Fruit fly (Drosophila melanogaster) whole organism, embryonic: Measurements from ENCODE around the gene CG4537.

Experiments used
- Abd-B ChIP-seq: fragments of 200-800 bp; sonication (Bioruptor generic); optimal IDR thresholded peaks from 2 replicates; lab custom pipeline; 2018; ENCODE audit warnings: missing biosample characterization, mild to moderate bottlenecking, missing genetic modification characterization, moderate library complexity
- Atf3 ChIP-seq: fragments of 200-800 bp; sonication (Bioruptor generic); optimal IDR thresholded peaks from 3 replicates; lab custom pipeline; 2016; ENCODE audit warnings: missing biosample characterization, missing genetic modification characterization
- CG15269 ChIP-seq: fragments of 200-800 bp; sonication (Bioruptor generic); optimal IDR thresholded peaks from 2 replicates; lab custom pipeline; 2018; ENCODE audit warnings: missing biosample characterization, mild to moderate bottlenecking, missing genetic modification characterization, moderate library complexity
- CG15601 ChIP-seq: fragments of 200-800 bp; sonication (Bioruptor generic); optimal IDR thresholded peaks from 3 replicates; lab custom pipeline; 2019; ENCODE audit warnings: missing biosample characterization, mild to moderate bottlenecking, missing genetic modification characterization, moderate library complexity
- CG16863 ChIP-seq: fragments of 200-800 bp; sonication (Bioruptor generic); optimal IDR thresholded peaks from 3 replicates; lab custom pipeline; 2016; ENCODE audit warnings: missing biosample characterization, missing genetic modification characterization
- CG17328 ChIP-seq: fragments of 200-800 bp; sonication (Bioruptor generic); IDR thresholded peaks from 2 replicates; pipeline ENCODE4 v1.3.6; 2022; ENCODE audit warnings: missing biosample characterization, missing genetic modification characterization
- CG17568 ChIP-seq: fragments of 200-800 bp; sonication (Bioruptor generic); optimal IDR thresholded peaks from 2 replicates; lab custom pipeline; 2018; ENCODE audit warnings: missing biosample characterization, mild to moderate bottlenecking, missing genetic modification characterization, moderate library complexity
- CG18011 ChIP-seq: fragments of 200-800 bp; sonication (Bioruptor generic); optimal IDR thresholded peaks from 2 replicates; lab custom pipeline; 2017; ENCODE audit warnings: missing biosample characterization, missing genetic modification characterization, mild to moderate bottlenecking, moderate library complexity, missing genotype
- CG18619 ChIP-seq: fragments of 200-800 bp; sonication (Bioruptor generic); optimal IDR thresholded peaks from 3 replicates; lab custom pipeline; 2017; ENCODE audit warnings: missing biosample characterization, mild to moderate bottlenecking, missing genetic modification characterization
- CG2199 ChIP-seq: fragments of 200-800 bp; sonication (Bioruptor generic); IDR thresholded peaks from 3 replicates; pipeline ENCODE4 v1.3.6; 2022; ENCODE audit warnings: missing biosample characterization, missing genetic modification characterization
- CG31365 ChIP-seq: fragments of 200-800 bp; sonication (Bioruptor generic); optimal IDR thresholded peaks from 2 replicates; lab custom pipeline; 2018; ENCODE audit warnings: missing biosample characterization, mild to moderate bottlenecking, missing genetic modification characterization
- CG31441 ChIP-seq: fragments of 200-800 bp; sonication (Bioruptor generic); IDR thresholded peaks from 2 replicates; pipeline ENCODE4 v1.3.6; 2022; ENCODE audit warnings: missing biosample characterization, missing genetic modification characterization
- CG34376 ChIP-seq: fragments of 200-800 bp; sonication (Bioruptor generic); optimal IDR thresholded peaks from 2 replicates; lab custom pipeline; 2018; ENCODE audit warnings: missing biosample characterization, mild to moderate bottlenecking, missing genetic modification characterization
- CG4328 ChIP-seq: fragments of 200-800 bp; sonication (Bioruptor generic); optimal IDR thresholded peaks from 3 replicates; lab custom pipeline; 2017; ENCODE audit warnings: missing biosample characterization, missing genetic modification reagents, missing genetic modification characterization
- CG43689 ChIP-seq: fragments of 200-800 bp; sonication (Bioruptor generic); IDR thresholded peaks from 2 replicates; pipeline ENCODE4 v1.3.6; 2022; ENCODE audit warnings: missing biosample characterization, missing genetic modification characterization
- CG5245 ChIP-seq: fragments of 200-800 bp; sonication (Bioruptor generic); optimal IDR thresholded peaks from 3 replicates; lab custom pipeline; 2016; ENCODE audit warnings: missing biosample characterization, missing genetic modification characterization
- CG6854 ChIP-seq: fragments of 200-800 bp; sonication (Bioruptor generic); optimal IDR thresholded peaks from 3 replicates; lab custom pipeline; 2017; ENCODE audit warnings: missing biosample characterization, mild to moderate bottlenecking, missing genetic modification characterization
- CG7372 ChIP-seq: fragments of 200-800 bp; sonication (Bioruptor generic); IDR thresholded peaks from 2 replicates; pipeline ENCODE4 v1.3.6; 2022; ENCODE audit warnings: missing biosample characterization, missing genetic modification characterization
- CG7839 ChIP-seq: fragments of 200-800 bp; sonication (Bioruptor generic); optimal IDR thresholded peaks from 3 replicates; lab custom pipeline; 2018; ENCODE audit warnings: missing biosample characterization, mild to moderate bottlenecking, missing genetic modification characterization, moderate library complexity
- CG9727 ChIP-seq: fragments of 200-800 bp; sonication (Bioruptor generic); optimal IDR thresholded peaks from 3 replicates; lab custom pipeline; 2017; ENCODE audit warnings: missing biosample characterization, mild to moderate bottlenecking, missing genetic modification characterization
- CG9817 ChIP-seq: fragments of 200-800 bp; sonication (Bioruptor generic); optimal IDR thresholded peaks from 2 replicates; lab custom pipeline; 2018; ENCODE audit warnings: missing biosample characterization, mild to moderate bottlenecking, missing genetic modification characterization, moderate library complexity
- CG9876 ChIP-seq: fragments of 200-800 bp; sonication (Bioruptor generic); optimal IDR thresholded peaks from 2 replicates; lab custom pipeline; 2016; ENCODE audit warnings: missing biosample characterization, missing genetic modification characterization
- Dll ChIP-seq: fragments of 200-800 bp; sonication (Bioruptor generic); IDR thresholded peaks from 4 replicates; pipeline ENCODE4 v1.3.6; 2022; ENCODE audit warnings: missing biosample characterization, missing genetic modification characterization; ENCODE audit not compliant: partially characterized antibody
- E2f2 ChIP-seq: fragments of 200-800 bp; sonication (Bioruptor generic); IDR thresholded peaks from 2 replicates; pipeline ENCODE4 v1.3.6; 2022; ENCODE audit warnings: missing biosample characterization, missing genetic modification characterization
- Gsc ChIP-seq: fragments of 200-800 bp; sonication (Bioruptor generic); IDR thresholded peaks from 2 replicates; pipeline ENCODE4 v1.3.6; 2022; ENCODE audit warnings: missing biosample characterization, missing genetic modification characterization
- Hr3 ChIP-seq: fragments of 200-800 bp; sonication (Bioruptor generic); optimal IDR thresholded peaks from 3 replicates; lab custom pipeline; 2016; ENCODE audit warnings: missing biosample characterization, missing genetic modification characterization
- Mrtf ChIP-seq: fragments of 200-800 bp; sonication (Bioruptor generic); IDR thresholded peaks from 3 replicates; pipeline ENCODE4 v1.3.6; 2022; ENCODE audit warnings: missing biosample characterization, missing genetic modification characterization
- Optix ChIP-seq: fragments of 200-800 bp; sonication (Bioruptor generic); IDR thresholded peaks from 3 replicates; pipeline ENCODE4 v1.3.6; 2022; ENCODE audit warnings: missing biosample characterization, missing genetic modification characterization
- Ptx1 ChIP-seq: fragments of 200-800 bp; sonication (Bioruptor generic); IDR thresholded peaks from 2 replicates; pipeline ENCODE4 v1.3.6; 2022; ENCODE audit warnings: missing biosample characterization, missing genetic modification characterization
- Scr ChIP-seq: fragments of 200-800 bp; sonication (Bioruptor generic); IDR thresholded peaks from 2 replicates; pipeline ENCODE4 v1.3.6; 2022; ENCODE audit warnings: missing biosample characterization, missing genetic modification characterization; ENCODE audit not compliant: partially characterized antibody
- Side ChIP-seq: fragments of 200-800 bp; sonication (Bioruptor generic); optimal IDR thresholded peaks from 2 replicates; lab custom pipeline; 2016; ENCODE audit warnings: missing biosample characterization, missing genetic modification characterization
- Sry-β ChIP-seq: fragments of 200-800 bp; sonication (Bioruptor generic); optimal IDR thresholded peaks from 2 replicates; lab custom pipeline; 2018; ENCODE audit warnings: missing biosample characterization, mild to moderate bottlenecking, missing genetic modification characterization, moderate library complexity
- ci ChIP-seq: fragments of 200-800 bp; sonication (Bioruptor generic); IDR thresholded peaks from 3 replicates; pipeline ENCODE4 v1.3.6; 2022; ENCODE audit warnings: missing biosample characterization, missing genetic modification characterization
- crc ChIP-seq: fragments of 200-800 bp; sonication (Bioruptor generic); optimal IDR thresholded peaks from 2 replicates; lab custom pipeline; 2016; ENCODE audit warnings: missing biosample characterization, missing genetic modification characterization
- crp ChIP-seq, 2 experiments: fragments of 200-800 bp; sonication (Bioruptor generic); optimal IDR thresholded peaks; 2 replicates in 1 of 2; 3 replicates in 1 of 2; lab custom pipeline; 2017; ENCODE audit warnings: missing biosample characterization in 2 of 2, missing genetic modification characterization in 2 of 2, mild to moderate bottlenecking in 1 of 2, moderate library complexity in 1 of 2
- dimm ChIP-seq: fragments of 200-800 bp; sonication (Bioruptor generic); IDR thresholded peaks from 2 replicates; pipeline ENCODE4 v1.3.6; 2022; ENCODE audit warnings: missing biosample characterization, missing genetic modification characterization
- dysf ChIP-seq: fragments of 200-800 bp; sonication (Bioruptor generic); IDR thresholded peaks from 3 replicates; pipeline ENCODE4 v1.3.6; 2022; ENCODE audit warnings: missing biosample characterization, missing genetic modification characterization
- ftz-f1 ChIP-seq: fragments of 200-800 bp; sonication (Bioruptor generic); optimal IDR thresholded peaks from 2 replicates; lab custom pipeline; 2016; ENCODE audit warnings: missing biosample characterization, missing genetic modification characterization
- gce ChIP-seq: fragments of 200-800 bp; sonication (Bioruptor generic); IDR thresholded peaks from 3 replicates; pipeline ENCODE4 v1.3.6; 2022; ENCODE audit warnings: missing biosample characterization, missing genetic modification characterization
- hth ChIP-seq: fragments of >200 bp; optimal IDR thresholded peaks from 2 replicates; lab custom pipeline; 2017; ENCODE audit warnings: inconsistent platforms
- lilli ChIP-seq: fragments of 200-800 bp; sonication (Bioruptor generic); optimal IDR thresholded peaks from 3 replicates; lab custom pipeline; 2016; ENCODE audit warnings: missing biosample characterization, missing genetic modification characterization
- mam ChIP-seq: fragments of 200-800 bp; sonication (Bioruptor generic); optimal IDR thresholded peaks from 3 replicates; lab custom pipeline; 2016; ENCODE audit warnings: missing biosample characterization, missing genetic modification characterization
- nmo ChIP-seq: fragments of 200-800 bp; sonication (Bioruptor generic); optimal IDR thresholded peaks from 2 replicates; lab custom pipeline; 2018; ENCODE audit warnings: missing biosample characterization, mild to moderate bottlenecking, missing genetic modification characterization, moderate library complexity
- psq ChIP-seq: fragments of 200-800 bp; sonication (Bioruptor generic); optimal IDR thresholded peaks from 2 replicates; lab custom pipeline; 2017; ENCODE audit warnings: missing biosample characterization, missing genetic modification characterization
- sd ChIP-seq: fragments of 200-800 bp; sonication (Bioruptor generic); optimal IDR thresholded peaks from 3 replicates; lab custom pipeline; 2018; ENCODE audit warnings: missing biosample characterization, mild to moderate bottlenecking, missing genetic modification characterization, moderate library complexity
- slou ChIP-seq: fragments of 200-800 bp; sonication (Bioruptor generic); optimal IDR thresholded peaks from 3 replicates; lab custom pipeline; 2016; ENCODE audit warnings: missing biosample characterization, missing genetic modification characterization
- tin ChIP-seq: fragments of 200-800 bp; sonication (Bioruptor generic); optimal IDR thresholded peaks from 3 replicates; lab custom pipeline; 2016; ENCODE audit warnings: missing biosample characterization, missing genetic modification characterization
- tna ChIP-seq: fragments of 200-800 bp; sonication (Bioruptor generic); IDR thresholded peaks from 2 replicates; pipeline ENCODE4 v1.3.6; 2022; ENCODE audit warnings: missing biosample characterization, missing genetic modification characterization; ENCODE audit not compliant: partially characterized antibody
- trh ChIP-seq: fragments of 200-800 bp; sonication (Bioruptor generic); optimal IDR thresholded peaks from 2 replicates; lab custom pipeline; 2016; ENCODE audit warnings: missing biosample characterization, missing genetic modification characterization

Gene CG4537

dm6 chr2L:9915011-9915850, 24.5 kb downstream of the CG4537 start, which contains the start of gene yip2 (continued):
- TF ChIP-seq crp (GFP tag; optimal IDR thresholded peaks at IDR 0.05; lab: Kevin White, UChicago): peak in 1 of 2 experiments; percentile 84
- TF ChIP-seq CG2199 (GFP tag; lab: Robert Waterston, UW): no peak
- TF ChIP-seq CG9876: no peak
- 0 out of 4 replicates have a peak, but pooled peaks have one; percentile 33 for TF ChIP-seq Dll
- 0 out of 2 replicates have a peak, but pooled peaks have one; percentile 16 for TF ChIP-seq CG7372
- TF ChIP-seq CG4328 (GFP tag; lab: Kevin White, UChicago): peak; percentile 54
- TF ChIP-seq gce (GFP tag; lab: Robert Waterston, UW): peak; percentile 64; the same call in 1 of the 3 replicates
- TF ChIP-seq ftz-f1 (GFP tag; lab: Kevin White, UChicago): no peak
- TF ChIP-seq Sry-β (GFP tag; lab: Kevin White, UChicago): no peak
- no peak for TF ChIP-seq Gsc
- peak; percentile 55 for TF ChIP-seq CG17568 (GFP tag; lab: Kevin White, UChicago)
- TF ChIP-seq Mrtf: no peak
- TF ChIP-seq CG5245 (GFP tag; lab: Kevin White, UChicago): no peak
- no peak for TF ChIP-seq crc
- TF ChIP-seq slou (GFP tag; lab: Kevin White, UChicago): no peak
- TF ChIP-seq trh (GFP tag; lab: Kevin White, UChicago): no peak
- TF ChIP-seq Abd-B (GFP tag; lab: Kevin White, UChicago): no peak
- peak; percentile 67; the same call in 1 of the 3 replicates for TF ChIP-seq dysf (GFP tag; lab: Robert Waterston, UW)
- peak; percentile 49; the same call in 1 of the 2 replicates for TF ChIP-seq E2f2 (GFP tag; lab: Robert Waterston, UW)
- TF ChIP-seq CG31441: peak; percentile 58; the same call in 1 of the 2 replicates
- peak; percentile 69 for TF ChIP-seq lilli (GFP tag; lab: Kevin White, UChicago)
- no peak for TF ChIP-seq Scr
- peak; percentile 52; the same call in 1 of the 2 replicates for TF ChIP-seq Ptx1 (GFP tag; lab: Robert Waterston, UW)
- TF ChIP-seq CG18619: peak; percentile 41
- peak; percentile 16 for TF ChIP-seq Hr3
- TF ChIP-seq tin (GFP tag; lab: Kevin White, UChicago): peak; percentile 36
- peak; percentile 69 for TF ChIP-seq CG17328 (GFP tag; lab: Robert Waterston, UW)
- peak; percentile 45 for TF ChIP-seq Atf3 (GFP tag; lab: Kevin White, UChicago)
- TF ChIP-seq sd (tag; lab: Kevin White, UChicago): no peak
- TF ChIP-seq CG15601 (tag; lab: Kevin White, UChicago): peak; percentile 30
- TF ChIP-seq CG16863 (GFP tag; lab: Kevin White, UChicago): peak; percentile 58
- TF ChIP-seq ci: peak; percentile 93
- TF ChIP-seq psq (GFP tag; lab: Kevin White, UChicago): no peak
- no peak for TF ChIP-seq CG31365
- no peak for TF ChIP-seq hth
- peak; percentile 52 for TF ChIP-seq mam (GFP tag; lab: Kevin White, UChicago)
- peak; percentile 39 for TF ChIP-seq CG9817 (tag; lab: Kevin White, UChicago)
- TF ChIP-seq CG15269 (tag; lab: Kevin White, UChicago): peak; percentile 72
- no peak; the same call in 1 of the 2 replicates for TF ChIP-seq dimm (GFP tag; lab: Robert Waterston, UW)
- peak; percentile 96 for TF ChIP-seq CG34376 (GFP tag; lab: Kevin White, UChicago)
- peak; percentile 55 for TF ChIP-seq CG7839
- TF ChIP-seq CG43689: no peak
- no peak; the same call in 2 of the 3 replicates for TF ChIP-seq Optix (GFP tag; lab: Robert Waterston, UW)
- peak; percentile 30 for TF ChIP-seq Side (GFP tag; lab: Kevin White, UChicago)
- peak; percentile 41 for TF ChIP-seq CG18011 (GFP tag; lab: Kevin White, UChicago)
- TF ChIP-seq CG6854 (GFP tag; lab: Kevin White, UChicago): peak; percentile 57
- TF ChIP-seq tna: no peak
- peak; percentile 39 for TF ChIP-seq CG9727 (GFP tag; lab: Kevin White, UChicago)
- TF ChIP-seq nmo (GFP tag; lab: Kevin White, UChicago): peak; percentile 22
